Worm (Caenorhabditis elegans): Measurements from ENCODE around the gene tsr-1.

DNA sequence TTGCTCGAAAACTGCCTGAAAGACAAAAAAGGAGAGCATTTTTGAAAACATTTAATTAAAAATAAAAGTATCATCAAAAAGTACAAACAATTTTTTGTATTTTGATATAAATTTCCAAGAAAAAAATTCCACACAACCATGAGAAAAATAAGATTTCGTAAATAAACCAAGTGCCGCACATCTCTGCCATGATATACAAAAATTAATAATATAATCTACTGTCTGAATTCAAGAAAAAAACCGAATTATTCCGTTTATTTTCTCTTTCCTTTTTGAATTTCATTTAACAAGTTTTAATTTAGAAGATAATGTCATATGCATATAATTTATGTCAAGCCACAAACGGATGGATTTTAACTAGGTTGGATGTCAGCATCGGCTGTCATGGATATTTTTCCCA, 51.3 kb downstream of the tsr-1 start, which contains the start of gene F42G2.2:
- no peak for TF ChIP-seq nhr-12 (tag; optimal IDR thresholded peaks at IDR 0.05)
- no peak for TF ChIP-seq ztf-11 (tag; optimal IDR thresholded peaks at IDR 0.05)
- no peak for TF ChIP-seq skn-1 (tag; optimal IDR thresholded peaks at IDR 0.05)
- no peak for TF ChIP-seq ceh-82 (tag; optimal IDR thresholded peaks at IDR 0.05)
- TF ChIP-seq lsy-2 (tag; optimal IDR thresholded peaks at IDR 0.05) = no peak
- TF ChIP-seq nhr-6 (tag; optimal IDR thresholded peaks at IDR 0.05) = no peak
- no peak for TF ChIP-seq ceh-16 (tag; optimal IDR thresholded peaks at IDR 0.05)
- no peak for TF ChIP-seq nhr-77 (tag; optimal IDR thresholded peaks at IDR 0.05)
- TF ChIP-seq Y55F3AM.14 (GFP tag; optimal IDR thresholded peaks at IDR 0.05) = no peak
- no peak for TF ChIP-seq nhr-237 (tag; optimal IDR thresholded peaks at IDR 0.05)

Data from whole organism, L2 larva.